Worm (Caenorhabditis elegans) whole organism, young adult: ENCODE data around the gene ddn-3.

Experiments used
- B0035.1 ChIP-seq: sonication (generic microtip); optimal IDR thresholded peaks from 2 replicates; lab custom pipeline; 2016; ENCODE audit warnings: missing genetic modification characterization, mild to moderate bottlenecking, missing compliant biosample characterization, missing genotype, missing genetic modification reagents
- B0261.1 ChIP-seq: sonication (generic microtip); optimal IDR thresholded peaks from 2 replicates; lab custom pipeline; 2016; ENCODE audit warnings: mild to moderate bottlenecking, missing genetic modification characterization, moderate library complexity, missing compliant biosample characterization
- F23B12.7 ChIP-seq: sonication (generic microtip); optimal IDR thresholded peaks from 2 replicates; lab custom pipeline; 2017; ENCODE audit warnings: missing genetic modification characterization, mild to moderate bottlenecking, missing compliant biosample characterization, antibody characterized with exemption, moderate library complexity; ENCODE audit not compliant: insufficient read depth
- F49E8.2 ChIP-seq: sonication (generic microtip); optimal IDR thresholded peaks from 3 replicates; lab custom pipeline; 2017; ENCODE audit warnings: missing genetic modification characterization, mild to moderate bottlenecking, missing compliant biosample characterization, antibody characterized with exemption, moderate library complexity; ENCODE audit not compliant: insufficient read depth
- F52B5.7 ChIP-seq: sonication (generic microtip); optimal IDR thresholded peaks from 2 replicates; lab custom pipeline; 2016; ENCODE audit warnings: mild to moderate bottlenecking, missing genetic modification characterization, missing compliant biosample characterization
- F57C9.4 ChIP-seq: sonication (generic microtip); optimal IDR thresholded peaks from 2 replicates; lab custom pipeline; 2017; ENCODE audit warnings: mild to moderate bottlenecking, missing genetic modification characterization, missing compliant biosample characterization
- K11D2.4 ChIP-seq: fragments of 200-800 bp; sonication (Bioruptor generic); IDR thresholded peaks from 2 replicates; pipeline ENCODE4 v1.3.6; 2022; ENCODE audit warnings: missing genetic modification reagents, missing genetic modification characterization, missing compliant biosample characterization
- Y53G8AR.9 ChIP-seq: fragments of 200-800 bp; sonication (Bioruptor generic); conservative IDR thresholded peaks from 2 replicates; pipeline ENCODE4 v1.3.6; 2022; ENCODE audit warnings: missing genetic modification reagents, missing genetic modification characterization, missing compliant biosample characterization
- ama-1 ChIP-seq, 3 experiments: fragments of 150-350 bp in 1 of 3; sonication (generic microtip) in 2 of 3; optimal IDR thresholded peaks; 2 replicates each; lab custom pipeline; 2014 to 2018; ENCODE audit warnings: missing biosample characterization in 2 of 3, missing genetic modification characterization in 2 of 3, missing genetic modification reagents in 2 of 3
- atf-7 ChIP-seq: sonication (generic microtip); optimal IDR thresholded peaks from 2 replicates; lab custom pipeline; 2017; ENCODE audit warnings: mild to moderate bottlenecking, missing genetic modification characterization, missing compliant biosample characterization
- athp-1 ChIP-seq: sonication (generic microtip); optimal IDR thresholded peaks from 2 replicates; lab custom pipeline; 2017; ENCODE audit warnings: mild to moderate bottlenecking, missing genetic modification characterization, missing compliant biosample characterization
- attf-5 ChIP-seq: fragments of 200-800 bp; sonication (Bioruptor generic); optimal IDR thresholded peaks from 2 replicates; lab custom pipeline; 2018; ENCODE audit warnings: mild to moderate bottlenecking, missing genetic modification characterization, missing compliant biosample characterization
- attf-6 ChIP-seq: fragments of 200-800 bp; sonication (Bioruptor generic); IDR thresholded peaks from 2 replicates; pipeline ENCODE4 v1.3.6; 2022; ENCODE audit warnings: missing genetic modification reagents, missing genetic modification characterization, missing compliant biosample characterization
- bed-1 ChIP-seq: fragments of 200-800 bp; sonication (Bioruptor generic); IDR thresholded peaks from 2 replicates; pipeline ENCODE4 v1.3.6; 2022; ENCODE audit warnings: missing genetic modification reagents, missing genetic modification characterization, missing compliant biosample characterization
- ccch-3 ChIP-seq: fragments of 200-800 bp; sonication (Bioruptor generic); optimal IDR thresholded peaks from 2 replicates; lab custom pipeline; 2018; ENCODE audit warnings: mild to moderate bottlenecking, missing genetic modification characterization, missing compliant biosample characterization
- ceh-91 ChIP-seq: fragments of 200-800 bp; sonication (Bioruptor generic); IDR thresholded peaks from 2 replicates; pipeline ENCODE4 v1.3.6; 2022; ENCODE audit warnings: missing genetic modification reagents, missing genetic modification characterization, missing compliant biosample characterization
- dpff-1 ChIP-seq: sonication (generic microtip); optimal IDR thresholded peaks from 2 replicates; lab custom pipeline; 2017; ENCODE audit warnings: mild to moderate bottlenecking, missing genetic modification characterization, missing compliant biosample characterization
- egl-44 ChIP-seq: fragments of 200-800 bp; sonication (Bioruptor generic); IDR thresholded peaks from 2 replicates; pipeline ENCODE4 v1.3.6; 2022; ENCODE audit warnings: missing genetic modification reagents, missing genetic modification characterization, missing compliant biosample characterization
- ekl-4 ChIP-seq: fragments of 200-800 bp; sonication (Bioruptor generic); IDR thresholded peaks from 2 replicates; pipeline ENCODE4 v1.3.6; 2022; ENCODE audit warnings: missing genetic modification reagents, missing genetic modification characterization, missing compliant biosample characterization
- him-1 ChIP-seq: sonication (generic microtip); optimal IDR thresholded peaks from 2 replicates; lab custom pipeline; 2016; ENCODE audit warnings: missing genotype, missing genetic modification reagents, missing genetic modification characterization, missing compliant biosample characterization
- hlh-12 ChIP-seq: sonication (generic microtip); optimal IDR thresholded peaks from 2 replicates; lab custom pipeline; 2016; ENCODE audit warnings: missing genetic modification characterization, missing compliant biosample characterization
- hmg-1.2 ChIP-seq: fragments of 200-800 bp; sonication (Bioruptor generic); IDR thresholded peaks from 2 replicates; pipeline ENCODE4 v1.3.6; 2022; ENCODE audit warnings: missing genetic modification reagents, missing genetic modification characterization, missing compliant biosample characterization
- hmg-20 ChIP-seq: fragments of 200-800 bp; sonication (Bioruptor generic); IDR thresholded peaks from 2 replicates; pipeline ENCODE4 v1.3.6; 2022; ENCODE audit warnings: missing genetic modification reagents, missing genetic modification characterization, missing compliant biosample characterization
- hrde-1 ChIP-seq: sonication (generic microtip); optimal IDR thresholded peaks from 2 replicates; lab custom pipeline; 2016; ENCODE audit warnings: missing genetic modification characterization, mild to moderate bottlenecking, missing compliant biosample characterization, moderate library complexity, missing genotype, missing genetic modification reagents, borderline replicate concordance
- hsf-1 ChIP-seq: fragments of 200-800 bp; sonication (Bioruptor generic); IDR thresholded peaks from 2 replicates; pipeline ENCODE4 v1.3.6; 2022; ENCODE audit warnings: missing genetic modification reagents, missing genetic modification characterization, missing compliant biosample characterization
- let-526 ChIP-seq: fragments of 200-800 bp; sonication (Bioruptor generic); IDR thresholded peaks from 2 replicates; pipeline ENCODE4 v1.3.6; 2022; ENCODE audit warnings: missing genetic modification reagents, missing genetic modification characterization, missing compliant biosample characterization
- lin-35 ChIP-seq, 3 experiments: fragments of 150-350 bp in 2 of 3; sonication (generic microtip) in 1 of 3; optimal IDR thresholded peaks; 2 replicates each; lab custom pipeline; 2014 to 2018; ENCODE audit warnings: missing biosample characterization in 3 of 3, missing genetic modification characterization in 3 of 3, missing genetic modification reagents in 3 of 3
- lin-40 ChIP-seq: sonication (generic microtip); optimal IDR thresholded peaks from 2 replicates; lab custom pipeline; 2016; ENCODE audit warnings: missing genetic modification characterization, mild to moderate bottlenecking, missing compliant biosample characterization, missing genotype, missing genetic modification reagents
- lsl-1 ChIP-seq: fragments of 200-800 bp; sonication (Bioruptor generic); optimal IDR thresholded peaks from 2 replicates; lab custom pipeline; 2018; ENCODE audit warnings: mild to moderate bottlenecking, missing genetic modification characterization, moderate library complexity, missing compliant biosample characterization
- madf-3 ChIP-seq: fragments of 200-800 bp; sonication (Bioruptor generic); IDR thresholded peaks from 2 replicates; pipeline ENCODE4 v1.3.6; 2022; ENCODE audit warnings: missing genetic modification reagents, missing genetic modification characterization, missing compliant biosample characterization
- mcd-1 ChIP-seq: fragments of 200-800 bp; sonication (Bioruptor generic); IDR thresholded peaks from 2 replicates; pipeline ENCODE4 v1.3.6; 2022; ENCODE audit warnings: missing genetic modification reagents, missing genetic modification characterization, missing compliant biosample characterization
- mel-28 ChIP-seq: sonication (generic microtip); optimal IDR thresholded peaks from 2 replicates; lab custom pipeline; 2016; ENCODE audit warnings: borderline replicate concordance, mild to moderate bottlenecking, missing genetic modification characterization, missing compliant biosample characterization
- nfya-1 ChIP-seq: sonication (generic microtip); optimal IDR thresholded peaks from 2 replicates; lab custom pipeline; 2017; ENCODE audit warnings: antibody characterized with exemption, missing compliant biosample characterization, missing genetic modification characterization, borderline replicate concordance; ENCODE audit not compliant: insufficient read depth
- nfyb-1 ChIP-seq: fragments of 200-800 bp; sonication (Bioruptor generic); IDR thresholded peaks from 2 replicates; pipeline ENCODE4 v1.3.6; 2022; ENCODE audit warnings: missing genetic modification reagents, missing genetic modification characterization, missing compliant biosample characterization
- nhr-120 ChIP-seq: fragments of 200-800 bp; sonication (Bioruptor generic); IDR thresholded peaks from 2 replicates; pipeline ENCODE4 v1.3.6; 2022; ENCODE audit warnings: missing genetic modification characterization, missing compliant biosample characterization
- nhr-27 ChIP-seq: fragments of 200-800 bp; sonication (Bioruptor generic); optimal IDR thresholded peaks from 2 replicates; lab custom pipeline; 2018; ENCODE audit warnings: mild to moderate bottlenecking, missing genetic modification characterization, moderate library complexity, missing compliant biosample characterization
- nhr-90 ChIP-seq: sonication (generic microtip); optimal IDR thresholded peaks from 2 replicates; lab custom pipeline; 2016; ENCODE audit warnings: missing genotype, mild to moderate bottlenecking, missing genetic modification characterization, missing compliant biosample characterization
- rcor-1 ChIP-seq: fragments of 200-800 bp; sonication (Bioruptor generic); IDR thresholded peaks from 2 replicates; pipeline ENCODE4 v1.3.6; 2022; ENCODE audit warnings: missing genetic modification reagents, missing genetic modification characterization, missing compliant biosample characterization
- rec-8 ChIP-seq, 2 experiments: sonication (generic microtip); optimal IDR thresholded peaks; 2 replicates each; lab custom pipeline; 2016; ENCODE audit warnings: mild to moderate bottlenecking in 2 of 2, missing genetic modification characterization in 2 of 2, missing genetic modification reagents in 2 of 2, missing genotype in 2 of 2, missing biosample characterization in 1 of 2, missing compliant biosample characterization in 1 of 2, moderate library complexity in 1 of 2
- snpc-4 ChIP-seq, 5 experiments: fragments of 150-350 bp in 1 of 5; sonication (generic microtip) in 4 of 5; optimal IDR thresholded peaks; 2 replicates each; lab custom pipeline; 2014 to 2018; ENCODE audit warnings: missing genetic modification characterization in 5 of 5, missing biosample characterization in 3 of 5, antibody characterized with exemption in 2 of 5, mild to moderate bottlenecking in 2 of 5, missing compliant biosample characterization in 2 of 5, missing genotype in 2 of 5, moderate library complexity in 2 of 5, missing genetic modification reagents in 1 of 5
- tlf-1 ChIP-seq: fragments of 200-800 bp; sonication (Bioruptor generic); optimal IDR thresholded peaks from 2 replicates; lab custom pipeline; 2018; ENCODE audit warnings: mild to moderate bottlenecking, missing genetic modification characterization, missing compliant biosample characterization
- xnd-1 ChIP-seq: sonication (generic microtip); optimal IDR thresholded peaks from 2 replicates; lab custom pipeline; 2016; ENCODE audit warnings: missing genotype, missing genetic modification reagents, missing genetic modification characterization, missing compliant biosample characterization
- zim-3 ChIP-seq: sonication (generic microtip); optimal IDR thresholded peaks from 2 replicates; lab custom pipeline; 2017; ENCODE audit warnings: mild to moderate bottlenecking, missing genetic modification characterization, moderate library complexity, missing compliant biosample characterization
- ztf-18 ChIP-seq: sonication (generic microtip); optimal IDR thresholded peaks from 2 replicates; lab custom pipeline; 2016; ENCODE audit warnings: missing genotype, mild to moderate bottlenecking, missing genetic modification characterization, missing compliant biosample characterization
- ztf-22 ChIP-seq: fragments of 200-800 bp; sonication (Bioruptor generic); optimal IDR thresholded peaks from 2 replicates; lab custom pipeline; 2018; ENCODE audit warnings: mild to moderate bottlenecking, missing genetic modification characterization, moderate library complexity, missing compliant biosample characterization

The ddn-3 gene

ce11 chrV:14354258-14354877 is 43.4 kb upstream of the ddn-3 start, which contains the start of gene Y49A3A.3 (continued):
- TF ChIP-seq nhr-120 (GFP tag; lab: Robert Waterston, UW) (no peak), ama-1 (optimal IDR thresholded peaks at IDR 0.05; lab: Kevin White, UChicago) (peak; percentile 76), ama-1 (GFP tag; optimal IDR thresholded peaks at IDR 0.05; lab: Kevin White, UChicago) (peak in 1 of 2 experiments; percentile 80), bed-1 (no peak), ceh-91 (GFP tag; lab: Robert Waterston, UW) (no peak), tlf-1 (GFP tag; lab: Kevin White, UChicago) (peak; percentile 87), hrde-1 (tag; lab: Kevin White, UChicago) (peak; percentile 63), K11D2.4 (GFP tag; lab: Robert Waterston, UW) (peak; percentile 59; the same call in 1 of the 2 replicates), lsl-1 (GFP tag; lab: Kevin White, UChicago) (peak; percentile 2), B0035.1 (tag; lab: Kevin White, UChicago) (peak; percentile 65), F57C9.4 (tag; lab: Kevin White, UChicago) (peak; percentile 60), hlh-12 (tag; lab: Kevin White, UChicago) (no peak), ccch-3 (GFP tag; lab: Kevin White, UChicago) (no peak), mel-28 (tag; lab: Kevin White, UChicago) (peak; percentile 46), attf-6 (GFP tag; lab: Robert Waterston, UW) (no peak), snpc-4 (GFP tag; optimal IDR thresholded peaks at IDR 0.05; lab: Kevin White, UChicago) (no peak), snpc-4 (tag; optimal IDR thresholded peaks at IDR 0.05; lab: Kevin White, UChicago) (peak in 3 of 4 experiments; percentile 51 to 63 (median 59)), nhr-90 (peak; percentile 36), hmg-20 (no peak), hsf-1 (peak; percentile 17; the same call in 1 of the 2 replicates), athp-1 (tag; lab: Kevin White, UChicago) (peak; percentile 88), madf-3 (GFP tag; lab: Robert Waterston, UW) (0 out of 2 replicates have a peak, but pooled peaks have one; percentile 25), ztf-18 (tag; lab: Kevin White, UChicago) (peak; percentile 52), egl-44 (GFP tag; lab: Robert Waterston, UW) (no peak), F52B5.7 (tag; lab: Kevin White, UChicago) (peak; percentile 87), dpff-1 (tag; lab: Kevin White, UChicago) (peak; percentile 43), atf-7 (tag; lab: Kevin White, UChicago) (peak; percentile 84), lin-35 (GFP tag; optimal IDR thresholded peaks at IDR 0.05; lab: Kevin White, UChicago) (peak in 1 of 3 experiments; percentile 23), let-526 (no peak), nfya-1 (tag; lab: Kevin White, UChicago) (no peak), ztf-22 (GFP tag; lab: Kevin White, UChicago) (peak; percentile 16), xnd-1 (no peak), B0261.1 (tag; lab: Kevin White, UChicago) (no peak), nfyb-1 (GFP tag; lab: Robert Waterston, UW) (peak; percentile 78), zim-3 (peak; percentile 73), lin-40 (tag; lab: Kevin White, UChicago) (peak; percentile 82), rec-8 (tag; optimal IDR thresholded peaks at IDR 0.05; lab: Kevin White, UChicago) (no peak), ekl-4 (GFP tag; lab: Robert Waterston, UW) (peak; percentile 90), nhr-27 (tag; lab: Kevin White, UChicago) (peak; percentile 88), F49E8.2 (tag; lab: Kevin White, UChicago) (no peak), rcor-1 (GFP tag; lab: Robert Waterston, UW) (no peak), F23B12.7 (no peak), him-1 (no peak), attf-5 (peak; percentile 43), hmg-1.2 (GFP tag; lab: Robert Waterston, UW) (peak; percentile 23; the same call in 1 of the 2 replicates), mcd-1 (GFP tag; lab: Robert Waterston, UW) (peak; percentile 49), Y53G8AR.9 (GFP tag; lab: Robert Waterston, UW) (0 out of 2 replicates have a peak, but pooled peaks have one; percentile 78)
